Fruit fly (Drosophila melanogaster): Measurements from ENCODE around the gene CG43861.
A peak's percentile ranks its signal among the peaks of the same experiment; 100 is the strongest.

The CG43861 gene

dm6 chr2L:19947992-19948524, 69.0 kb downstream of the CG43861 start:
- TF ChIP-seq ham (GFP tag; IDR thresholded peaks at IDR 0.05) (no peak), CG3726 (GFP tag; IDR thresholded peaks at IDR 0.05) (no peak), CG32532 (GFP tag; IDR thresholded peaks at IDR 0.05) (no peak), vvl (GFP tag; IDR thresholded peaks at IDR 0.05) (peak; percentile 53; the same call in 1 of the 2 replicates), Bdp1 (GFP tag; optimal IDR thresholded peaks at IDR 0.05) (no peak), kay (GFP tag; optimal IDR thresholded peaks at IDR 0.05) (no peak), Awh (GFP tag; IDR thresholded peaks at IDR 0.05) (no peak), CG8359 (GFP tag; optimal IDR thresholded peaks at IDR 0.05; ENCODE audit: borderline replicate concordance) (peak; percentile 89), NC2β (GFP tag; optimal IDR thresholded peaks at IDR 0.05) (no peak), sens (GFP tag) (peak; percentile 1), lab (GFP tag; optimal IDR thresholded peaks at IDR 0.05) (peak; percentile 66), Xrp1 (GFP tag; IDR thresholded peaks at IDR 0.05) (no peak), sug (tag; optimal IDR thresholded peaks at IDR 0.05) (no peak), Blimp-1 (GFP tag; optimal IDR thresholded peaks at IDR 0.05) (peak; percentile 56), sima (GFP tag; optimal IDR thresholded peaks at IDR 0.05) (no peak), CG6654 (GFP tag; optimal IDR thresholded peaks at IDR 0.05) (peak; percentile 84), bcd (GFP tag; optimal IDR thresholded peaks at IDR 0.05) (no peak), CG8290 (GFP tag; optimal IDR thresholded peaks at IDR 0.05) (no peak), CG8290 (tag; optimal IDR thresholded peaks at IDR 0.05) (no peak), CG3995 (GFP tag; optimal IDR thresholded peaks at IDR 0.05) (no peak), Fer2 (tag; optimal IDR thresholded peaks at IDR 0.05) (no peak), z (GFP tag; IDR thresholded peaks at IDR 0.05) (no peak)

- TF ChIP-seq vfl (GFP tag; optimal IDR thresholded peaks at IDR 0.05) (no peak), BtbVII (GFP tag; optimal IDR thresholded peaks at IDR 0.05) (no peak), pb (GFP tag; optimal IDR thresholded peaks at IDR 0.05) (no peak), Usf (GFP tag; optimal IDR thresholded peaks at IDR 0.05) (no peak), mam (GFP tag; optimal IDR thresholded peaks at IDR 0.05) (no peak), Dek (tag; optimal IDR thresholded peaks at IDR 0.05) (no peak), NFAT (GFP tag; IDR thresholded peaks at IDR 0.05) (no peak), Adf1 (GFP tag; IDR thresholded peaks at IDR 0.05) (no peak), ci (GFP tag; IDR thresholded peaks at IDR 0.05) (0 out of 3 replicates have a peak, but pooled peaks have one; percentile 12), vvl (GFP tag; IDR thresholded peaks at IDR 0.05) (0 out of 2 replicates have a peak, but pooled peaks have one; percentile 29), CG17385 (GFP tag; optimal IDR thresholded peaks at IDR 0.05) (no peak), ash1 (GFP tag; optimal IDR thresholded peaks at IDR 0.05) (no peak), tap (tag; optimal IDR thresholded peaks at IDR 0.05) (no peak), otp (GFP tag; IDR thresholded peaks at IDR 0.05) (peak; percentile 69; the same call in 2 of the 3 replicates), eve (GFP tag; optimal IDR thresholded peaks at IDR 0.05) (peak in 1 of 2 experiments; percentile 25), seq (GFP tag; IDR thresholded peaks at IDR 0.05) (no peak), shn (GFP tag; optimal IDR thresholded peaks at IDR 0.05) (no peak), Pdp1 (GFP tag; optimal IDR thresholded peaks at IDR 0.05) (no peak), Jarid2 (GFP tag; optimal IDR thresholded peaks at IDR 0.05) (no peak), CG3065 (GFP tag; optimal IDR thresholded peaks at IDR 0.05) (no peak), CG9215 (GFP tag; IDR thresholded peaks at IDR 0.05) (no peak), sens (GFP tag) (peak; percentile 29), odd (GFP tag; optimal IDR thresholded peaks at IDR 0.05) (no peak), Elba2 (GFP tag; optimal IDR thresholded peaks at IDR 0.05) (no peak), Lhr (GFP tag; optimal IDR thresholded peaks at IDR 0.05) (no peak), CG1647 (GFP tag; optimal IDR thresholded peaks at IDR 0.05) (no peak), CG11456 (GFP tag; IDR thresholded peaks at IDR 0.05) (no peak), caup (GFP tag; optimal IDR thresholded peaks at IDR 0.05; ENCODE audit: severe bottlenecking) (no peak), CG31224 (GFP tag; IDR thresholded peaks at IDR 0.05) (no peak), Blimp-1 (GFP tag; optimal IDR thresholded peaks at IDR 0.05) (peak; percentile 91)
Observed at dm6 chr2L:19944309-19945172, 72.5 kb downstream of the CG43861 start.

All from whole organism, embryonic.